Worm (Caenorhabditis elegans): ENCODE measurements around the gene T04H1.12.

The T04H1.12 gene

ce11 chrV:12300166-12300565, 44.7 kb downstream of the T04H1.12 start:
- no peak for TF ChIP-seq unc-62 (GFP tag; optimal IDR thresholded peaks at IDR 0.05)

- TF ChIP-seq unc-62 (GFP tag; optimal IDR thresholded peaks at IDR 0.05), result no peak
Observed at ce11 chrV:12300780-12301460, 45.5 kb downstream of the T04H1.12 start.

- no peak for TF ChIP-seq unc-62 (GFP tag; optimal IDR thresholded peaks at IDR 0.05)
Observed at ce11 chrV:12301985-12302591, 46.6 kb downstream of the T04H1.12 start, which contains the start of the genes frm-7 and F55C5.17. frm-7 (plus strand) TSS chrV:12302484. F55C5.17 (plus strand) TSS chrV:12302541.

- TF ChIP-seq unc-62 (GFP tag; optimal IDR thresholded peaks at IDR 0.05), result no peak
Observed at ce11 chrV:12303453-12304077, 48.1 kb downstream of the T04H1.12 start.

ce11 chrV:12305677-12306076, 50.2 kb downstream of the T04H1.12 start:
- no peak for TF ChIP-seq unc-62 (GFP tag; optimal IDR thresholded peaks at IDR 0.05)

All from whole organism, dauer.